Fruit fly (Drosophila melanogaster) whole organism, wandering third instar larva: ENCODE measurements around the gene CG32681.

Experiments
- Dfd ChIP-seq: fragments of >200 bp; optimal IDR thresholded peaks from 2 replicates; lab custom pipeline; 2017; ENCODE audit warnings: missing biosample characterization, missing genetic modification characterization
- Jra ChIP-seq: sonication (Bioruptor generic); optimal IDR thresholded peaks from 2 replicates; lab custom pipeline; 2016; ENCODE audit warnings: missing biosample characterization, missing genetic modification characterization
- Myc ChIP-seq: fragments of >200 bp; optimal IDR thresholded peaks from 2 replicates; lab custom pipeline; 2017
- N ChIP-seq: fragments of >200 bp; optimal IDR thresholded peaks from 2 replicates; lab custom pipeline; 2018; ENCODE audit warnings: missing biosample characterization, missing external identifiers, missing genetic modification characterization
- Vsx2 ChIP-seq: fragments of 200-300, 225-300 bp; sonication (Bioruptor generic); optimal IDR thresholded peaks from 2 replicates; lab custom pipeline; 2018; ENCODE audit warnings: missing biosample characterization, missing genetic modification characterization; ENCODE audit not compliant: partially characterized antibody
- fru ChIP-seq: fragments of 200-800 bp; sonication (Bioruptor generic); optimal IDR thresholded peaks from 3 replicates; lab custom pipeline; 2016; ENCODE audit warnings: missing biosample characterization, mild to moderate bottlenecking, missing genetic modification characterization
- lola ChIP-seq: fragments of >200 bp; optimal IDR thresholded peaks from 2 replicates; lab custom pipeline; 2017; ENCODE audit warnings: missing biosample characterization, missing genetic modification characterization
- pan ChIP-seq: fragments of >200 bp; optimal IDR thresholded peaks from 2 replicates; lab custom pipeline; 2017

dm6 chrX:10347979-10348692 is 33.0 kb downstream of the CG32681 start:
- TF ChIP-seq Vsx2: no peak
- TF ChIP-seq lola (GFP tag; lab: Kevin White, UChicago): no peak
- TF ChIP-seq Dfd: no peak
- no peak for TF ChIP-seq fru (GFP tag; lab: Kevin White, UChicago)
- TF ChIP-seq pan: no peak
- TF ChIP-seq N (GFP tag; lab: Kevin White, UChicago): no peak
- TF ChIP-seq Myc (lab: Kevin White, UChicago): no peak
- no peak for TF ChIP-seq Jra
